Worm (Caenorhabditis elegans) whole organism, early embryonic: Measurements from ENCODE around the gene ZK1320.7.

ENCODE experiments used
- B0310.2 ChIP-seq: sonication (generic microtip); optimal IDR thresholded peaks from 2 replicates; lab custom pipeline; 2016; ENCODE audit warnings: mild to moderate bottlenecking, missing genetic modification characterization, missing compliant biosample characterization
- F13C5.2 ChIP-seq: sonication (generic microtip); optimal IDR thresholded peaks from 2 replicates; lab custom pipeline; 2017; ENCODE audit warnings: mild to moderate bottlenecking, missing genetic modification characterization, inconsistent platforms, missing compliant biosample characterization
- aly-1 ChIP-seq: sonication (generic microtip); optimal IDR thresholded peaks from 2 replicates; lab custom pipeline; 2016; ENCODE audit warnings: missing genetic modification characterization, missing compliant biosample characterization
- ama-1 ChIP-seq: fragments of 150-350 bp; optimal IDR thresholded peaks from 2 replicates; lab custom pipeline; 2014
- ceh-13 ChIP-seq: fragments of 200-800 bp; sonication (Bioruptor generic); optimal IDR thresholded peaks from 2 replicates; lab custom pipeline; 2018; ENCODE audit warnings: mild to moderate bottlenecking, missing genetic modification characterization, missing compliant biosample characterization
- ceh-36 ChIP-seq: sonication (generic microtip); optimal IDR thresholded peaks from 2 replicates; lab custom pipeline; 2016; ENCODE audit warnings: missing genetic modification characterization, inconsistent platforms, missing compliant biosample characterization
- ets-7 ChIP-seq: sonication (generic microtip); optimal IDR thresholded peaks from 2 replicates; lab custom pipeline; 2016; ENCODE audit warnings: missing genotype, missing genetic modification characterization, missing compliant biosample characterization
- flt-1 ChIP-seq: fragments of 200-800 bp; sonication (Bioruptor generic); IDR thresholded peaks from 2 replicates; pipeline ENCODE4 v1.3.6; 2022; ENCODE audit warnings: missing genetic modification characterization, missing compliant biosample characterization
- hmbx-1 ChIP-seq: sonication (generic microtip); optimal IDR thresholded peaks from 2 replicates; lab custom pipeline; 2016; ENCODE audit warnings: mild to moderate bottlenecking, missing genetic modification characterization, missing compliant biosample characterization
- hmg-4 ChIP-seq: fragments of 200-800 bp; sonication (Bioruptor generic); optimal IDR thresholded peaks from 2 replicates; lab custom pipeline; 2018; ENCODE audit warnings: mild to moderate bottlenecking, missing genetic modification characterization, missing compliant biosample characterization
- hnd-1 ChIP-seq: sonication (generic microtip); optimal IDR thresholded peaks from 2 replicates; lab custom pipeline; 2016; ENCODE audit warnings: missing genetic modification characterization, missing compliant biosample characterization
- pes-1 ChIP-seq: fragments of 200-800 bp; sonication (Bioruptor generic); IDR thresholded peaks from 2 replicates; pipeline ENCODE4 v1.3.6; 2022; ENCODE audit warnings: missing genetic modification reagents, missing genetic modification characterization, missing compliant biosample characterization
- scrt-1 ChIP-seq: fragments of 200-800 bp; sonication (Bioruptor generic); IDR thresholded peaks from 2 replicates; pipeline ENCODE4 v1.3.6; 2022; ENCODE audit warnings: missing genetic modification characterization, missing compliant biosample characterization
- sea-1 ChIP-seq: fragments of 200-800 bp; sonication (Bioruptor generic); conservative IDR thresholded peaks from 2 replicates; pipeline ENCODE4 v1.3.6; 2022; ENCODE audit warnings: missing genetic modification characterization, missing compliant biosample characterization
- tbx-11 ChIP-seq: fragments of 200-800 bp; sonication (Bioruptor generic); IDR thresholded peaks from 2 replicates; pipeline ENCODE4 v1.3.6; 2022; ENCODE audit warnings: missing genetic modification characterization, missing compliant biosample characterization
- tbx-37 ChIP-seq: fragments of 200-800 bp; sonication (Bioruptor generic); conservative IDR thresholded peaks from 2 replicates; pipeline ENCODE4 v1.3.6; 2022; ENCODE audit warnings: missing genetic modification reagents, missing genetic modification characterization, missing compliant biosample characterization
- tra-4 ChIP-seq: sonication (generic microtip); optimal IDR thresholded peaks from 2 replicates; lab custom pipeline; 2017; ENCODE audit warnings: missing genetic modification characterization, missing compliant biosample characterization

ZK1320.7 gene

DNA sequence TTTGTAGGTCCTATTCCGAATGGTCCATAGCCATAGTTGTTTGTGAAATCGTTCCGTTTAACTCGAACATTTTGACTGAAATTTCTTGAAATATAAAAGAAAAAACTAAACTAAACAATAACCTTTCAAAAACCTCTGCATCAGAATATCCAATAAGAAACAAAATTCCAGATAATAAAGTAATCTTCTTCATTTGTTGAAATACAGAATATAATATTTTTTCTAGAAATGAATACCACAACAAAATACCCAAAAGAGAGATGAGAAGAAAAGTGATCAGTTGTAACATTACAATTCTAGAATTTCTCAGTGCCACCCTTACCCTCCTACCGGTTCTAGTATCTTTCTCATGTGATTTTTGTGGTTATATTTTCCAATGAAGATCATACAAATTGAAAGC lies 17.7 kb upstream of the ZK1320.7 start, which contains the start of gene ZK1307.2:
ZK1307.2 (minus strand) TSS at position 274 of the 400 bp plus-strand sequence.
- TF ChIP-seq flt-1 (GFP tag; lab: Robert Waterston, UW): no peak
- no peak for TF ChIP-seq ets-7 (tag; lab: Kevin White, UChicago)
- TF ChIP-seq F13C5.2 (tag; lab: Kevin White, UChicago): no peak
- no peak for TF ChIP-seq ceh-36 (tag; lab: Kevin White, UChicago)
- no peak for TF ChIP-seq hmbx-1 (tag; lab: Kevin White, UChicago)
- TF ChIP-seq tra-4 (tag; lab: Kevin White, UChicago): no peak
- TF ChIP-seq ama-1: no peak
- no peak for TF ChIP-seq hnd-1 (tag; lab: Kevin White, UChicago)
- no peak for TF ChIP-seq pes-1 (GFP tag; lab: Robert Waterston, UW)
- no peak for TF ChIP-seq tbx-11 (GFP tag; lab: Robert Waterston, UW)
- TF ChIP-seq aly-1 (tag; lab: Kevin White, UChicago): no peak
- TF ChIP-seq B0310.2 (tag; lab: Kevin White, UChicago): no peak
- no peak for TF ChIP-seq tbx-37 (GFP tag; lab: Robert Waterston, UW)

DNA sequence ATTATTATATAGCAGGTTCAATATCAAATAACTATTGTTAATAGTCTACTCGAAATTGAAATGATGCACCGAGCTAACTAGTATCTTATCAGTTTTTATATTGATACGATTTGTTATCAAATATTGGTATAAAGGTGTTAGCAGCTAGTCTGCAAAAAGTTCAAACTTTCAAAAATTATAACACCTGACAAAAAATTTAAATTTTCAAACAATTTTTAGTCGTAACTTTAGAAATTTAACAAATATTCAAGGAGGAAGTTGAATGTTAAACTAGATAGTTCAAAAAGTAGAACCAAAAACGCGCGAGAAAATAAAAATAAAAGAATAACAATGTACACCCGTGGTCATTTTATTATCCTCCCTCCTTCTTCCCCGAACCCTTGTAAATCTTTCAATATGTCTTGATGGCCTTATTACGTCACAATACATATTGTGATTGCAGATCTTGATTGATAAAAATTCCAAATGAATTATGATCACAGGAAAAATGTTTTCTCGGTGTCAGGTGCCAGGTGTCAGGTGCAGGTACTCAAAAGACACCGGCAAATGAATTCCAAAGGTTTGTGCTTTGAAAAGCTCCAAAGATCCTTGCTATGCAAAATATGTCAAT lies 15.8 kb upstream of the ZK1320.7 start, which contains the start of gene ZK1307.1:
ZK1307.1 (minus strand) TSS at position 51 of the 610 bp plus-strand sequence.
- no peak for TF ChIP-seq tbx-11 (GFP tag; lab: Robert Waterston, UW)
- TF ChIP-seq F13C5.2 (tag; lab: Kevin White, UChicago): no peak
- TF ChIP-seq ets-7 (tag; lab: Kevin White, UChicago): no peak
- TF ChIP-seq hmg-4: no peak
- TF ChIP-seq ceh-13 (GFP tag; lab: Kevin White, UChicago): no peak
- TF ChIP-seq flt-1 (GFP tag; lab: Robert Waterston, UW): no peak
- no peak for TF ChIP-seq ama-1
- no peak for TF ChIP-seq tbx-37 (GFP tag; lab: Robert Waterston, UW)
- TF ChIP-seq B0310.2 (tag; lab: Kevin White, UChicago): no peak
- TF ChIP-seq pes-1 (GFP tag; lab: Robert Waterston, UW): no peak
- no peak for TF ChIP-seq hmbx-1 (tag; lab: Kevin White, UChicago)
- no peak for TF ChIP-seq hnd-1 (tag; lab: Kevin White, UChicago)
- no peak for TF ChIP-seq ceh-36 (tag; lab: Kevin White, UChicago)
- no peak for TF ChIP-seq sea-1 (GFP tag; lab: Robert Waterston, UW)

DNA sequence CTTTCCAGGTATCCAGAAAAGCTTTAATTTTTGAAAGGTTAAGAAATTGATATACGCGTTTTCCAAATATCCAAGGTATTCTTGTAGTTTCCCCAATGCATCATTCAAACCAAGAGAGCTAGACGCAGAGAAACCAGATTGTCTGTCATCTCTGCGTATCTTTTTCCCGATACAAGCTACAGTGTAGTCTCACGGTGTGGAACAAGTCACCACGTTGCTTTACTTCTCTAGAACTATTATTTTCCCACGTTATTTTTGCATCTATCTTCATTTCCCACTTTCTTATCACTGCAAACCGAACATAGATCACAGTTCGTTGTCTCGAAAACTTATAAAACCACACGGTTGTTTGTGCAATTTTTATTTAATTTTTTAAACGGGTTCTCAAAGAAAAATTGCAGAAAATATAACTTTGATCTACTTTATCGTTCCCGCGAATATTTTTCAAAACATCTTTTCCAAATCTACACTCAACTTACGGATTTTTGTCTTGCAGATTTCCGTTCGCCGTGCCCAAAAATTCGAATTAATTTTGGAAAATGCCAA lies 15.1 kb upstream of the ZK1320.7 start, which contains the start of gene gstk-1:
gstk-1 (plus strand) TSS at position 496 of the 546 bp plus-strand sequence.
- TF ChIP-seq B0310.2 (tag; lab: Kevin White, UChicago): no peak
- TF ChIP-seq flt-1 (GFP tag; lab: Robert Waterston, UW): no peak
- TF ChIP-seq ceh-36 (tag; lab: Kevin White, UChicago): no peak
- TF ChIP-seq tra-4 (tag; lab: Kevin White, UChicago): no peak
- no peak for TF ChIP-seq tbx-11 (GFP tag; lab: Robert Waterston, UW)
- no peak for TF ChIP-seq hnd-1 (tag; lab: Kevin White, UChicago)
- no peak for TF ChIP-seq hmbx-1 (tag; lab: Kevin White, UChicago)
- no peak for TF ChIP-seq ceh-13 (GFP tag; lab: Kevin White, UChicago)
- no peak for TF ChIP-seq tbx-37 (GFP tag; lab: Robert Waterston, UW)
- no peak for TF ChIP-seq F13C5.2 (tag; lab: Kevin White, UChicago)
- TF ChIP-seq aly-1 (tag; lab: Kevin White, UChicago): no peak

DNA sequence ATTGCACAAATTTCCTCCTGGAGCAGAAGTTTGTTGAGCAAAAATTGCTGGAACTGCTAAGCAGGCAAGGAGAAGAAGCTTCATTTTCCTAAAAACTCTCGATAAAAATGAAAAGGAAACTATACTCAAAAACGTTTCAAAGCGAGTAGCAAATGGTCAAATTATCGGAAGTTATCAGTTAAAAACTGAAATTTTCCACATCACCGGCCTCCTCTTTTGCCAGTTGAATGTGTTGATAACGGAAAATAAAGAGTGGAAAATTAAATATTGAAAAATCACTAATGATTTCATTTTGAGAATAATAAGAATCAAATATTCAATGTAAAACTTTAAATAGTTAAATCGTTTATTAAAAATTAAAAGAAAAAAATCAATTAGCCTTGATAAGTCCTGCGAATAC lies 12.5 kb upstream of the ZK1320.7 start, which contains the start of gene ZK1320.2:
ZK1320.2 (minus strand) TSS at position 88 of the 400 bp plus-strand sequence.
- no peak for TF ChIP-seq hmbx-1 (tag; lab: Kevin White, UChicago)
- TF ChIP-seq ama-1: no peak
- TF ChIP-seq ceh-13 (GFP tag; lab: Kevin White, UChicago): no peak
- TF ChIP-seq hmg-4: no peak
- no peak for TF ChIP-seq tra-4 (tag; lab: Kevin White, UChicago)
- TF ChIP-seq F13C5.2 (tag; lab: Kevin White, UChicago): no peak
- TF ChIP-seq aly-1 (tag; lab: Kevin White, UChicago): no peak
- TF ChIP-seq tbx-11 (GFP tag; lab: Robert Waterston, UW): no peak
- no peak for TF ChIP-seq B0310.2 (tag; lab: Kevin White, UChicago)
- no peak for TF ChIP-seq ets-7 (tag; lab: Kevin White, UChicago)
- no peak for TF ChIP-seq pes-1 (GFP tag; lab: Robert Waterston, UW)
- TF ChIP-seq sea-1 (GFP tag; lab: Robert Waterston, UW): no peak
- no peak for TF ChIP-seq flt-1 (GFP tag; lab: Robert Waterston, UW)
- no peak for TF ChIP-seq ceh-36 (tag; lab: Kevin White, UChicago)

DNA sequence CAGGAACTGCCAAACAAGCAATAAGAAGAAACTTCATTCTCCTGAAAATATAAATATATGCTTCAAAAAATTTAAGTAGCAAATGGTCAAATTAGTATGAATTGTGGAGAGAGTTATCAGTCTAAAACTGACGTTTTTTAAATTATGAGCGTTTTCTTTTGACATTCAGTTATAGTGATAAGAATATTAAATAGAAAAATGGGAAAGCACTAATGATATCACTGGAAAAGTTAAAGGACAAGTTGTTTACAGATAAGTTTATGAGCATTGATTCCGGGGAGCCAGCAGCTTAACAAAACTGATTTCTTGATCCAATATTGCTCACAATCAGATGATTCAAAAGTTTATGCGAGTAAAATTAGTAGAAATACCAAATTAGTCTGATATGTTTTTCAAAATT lies 11.0 kb upstream of the ZK1320.7 start, which contains the start of gene ZK1320.3:
ZK1320.3 (minus strand) TSS at position 41 of the 400 bp plus-strand sequence.
- TF ChIP-seq hmg-4 (no peak), tbx-37 (GFP tag; lab: Robert Waterston, UW) (no peak), ets-7 (tag; lab: Kevin White, UChicago) (no peak), aly-1 (tag; lab: Kevin White, UChicago) (no peak), hmbx-1 (tag; lab: Kevin White, UChicago) (no peak), ceh-13 (GFP tag; lab: Kevin White, UChicago) (no peak), hnd-1 (tag; lab: Kevin White, UChicago) (no peak), sea-1 (GFP tag; lab: Robert Waterston, UW) (no peak), ama-1 (no peak), scrt-1 (GFP tag; lab: Robert Waterston, UW) (no peak), tra-4 (tag; lab: Kevin White, UChicago) (no peak), F13C5.2 (tag; lab: Kevin White, UChicago) (no peak), ceh-36 (tag; lab: Kevin White, UChicago) (no peak), B0310.2 (tag; lab: Kevin White, UChicago) (no peak)

DNA sequence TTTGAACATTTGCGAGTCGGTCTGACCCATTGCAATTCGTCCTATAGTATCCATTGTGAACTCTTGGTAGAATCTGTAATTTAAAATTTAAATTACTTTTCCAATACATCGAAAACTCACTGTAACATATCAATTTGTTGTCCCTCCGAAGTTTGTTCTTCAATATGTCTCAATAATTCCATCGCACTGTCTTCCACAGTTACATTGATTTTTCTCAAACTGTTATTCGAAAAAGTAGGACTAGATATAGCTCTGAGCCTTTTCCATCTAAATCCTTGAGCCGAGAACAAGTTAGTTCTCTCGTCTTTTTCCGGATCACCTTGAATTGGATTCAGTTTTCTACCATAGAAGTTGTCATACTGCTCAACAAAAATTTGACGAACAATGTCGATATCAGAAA lies 9.2 kb upstream of the ZK1320.7 start:
- TF ChIP-seq ceh-36 (tag; lab: Kevin White, UChicago) (no peak), hnd-1 (tag; lab: Kevin White, UChicago) (no peak), hmg-4 (no peak), ceh-13 (GFP tag; lab: Kevin White, UChicago) (no peak), tbx-37 (GFP tag; lab: Robert Waterston, UW) (no peak), flt-1 (GFP tag; lab: Robert Waterston, UW) (no peak), scrt-1 (GFP tag; lab: Robert Waterston, UW) (no peak), tra-4 (tag; lab: Kevin White, UChicago) (no peak), ama-1 (no peak), aly-1 (tag; lab: Kevin White, UChicago) (no peak), ets-7 (tag; lab: Kevin White, UChicago) (no peak), tbx-11 (GFP tag; lab: Robert Waterston, UW) (no peak), hmbx-1 (tag; lab: Kevin White, UChicago) (no peak), pes-1 (GFP tag; lab: Robert Waterston, UW) (no peak), sea-1 (GFP tag; lab: Robert Waterston, UW) (no peak)
